Fruit fly (Drosophila melanogaster) S2 (cell line): ENCODE measurements around the gene CG18262.

ENCODE experiments used
- CG8478 ChIP-seq: fragments of >200 bp; optimal IDR thresholded peaks from 2 replicates; lab custom pipeline; 2018
- CTCF ChIP-seq, 2 experiments: fragments of >200 bp; optimal IDR thresholded peaks; 2 replicates each; lab custom pipeline; 2018

- TF ChIP-seq CG8478 (no peak), CTCF (optimal IDR thresholded peaks at IDR 0.05; lab: Kevin White, UChicago) (no peak)
Measured at dm6 chrX:8165608-8166007, 12.9 kb downstream of the CG18262 start, which contains the start of gene Or7a.
